Fruit fly (Drosophila melanogaster) whole organism, embryonic: ENCODE measurements around the gene Frmd5.

ENCODE experiments used
- CG10209 ChIP-seq: fragments of 200-800 bp; sonication (Bioruptor generic); optimal IDR thresholded peaks from 3 replicates; lab custom pipeline; 2017; ENCODE audit warnings: missing biosample characterization, mild to moderate bottlenecking, missing genetic modification characterization, missing genetic modification reagents
- CG11504 ChIP-seq: fragments of 200-800 bp; sonication (Bioruptor generic); optimal IDR thresholded peaks from 3 replicates; lab custom pipeline; 2019; ENCODE audit warnings: missing biosample characterization, mild to moderate bottlenecking, missing genetic modification characterization, moderate library complexity
- CG11560 ChIP-seq: fragments of 200-800 bp; sonication (Bioruptor generic); IDR thresholded peaks from 3 replicates; pipeline ENCODE4 v1.3.6; 2022; ENCODE audit warnings: missing biosample characterization, missing genetic modification characterization
- CG11723 ChIP-seq: fragments of 200-800 bp; sonication (Bioruptor generic); optimal IDR thresholded peaks from 2 replicates; lab custom pipeline; 2017; ENCODE audit warnings: missing biosample characterization, mild to moderate bottlenecking, missing genetic modification characterization
- CG12104 ChIP-seq: fragments of 200-800 bp; sonication (Bioruptor generic); optimal IDR thresholded peaks from 3 replicates; lab custom pipeline; 2016; ENCODE audit warnings: missing biosample characterization, missing genetic modification characterization
- CG12769 ChIP-seq: fragments of 200-800 bp; sonication (Bioruptor generic); optimal IDR thresholded peaks from 2 replicates; lab custom pipeline; 2019; ENCODE audit warnings: missing biosample characterization, mild to moderate bottlenecking, missing genetic modification characterization, moderate library complexity
- CG13123 ChIP-seq: fragments of 200-800 bp; sonication (Bioruptor generic); optimal IDR thresholded peaks from 2 replicates; lab custom pipeline; 2016; ENCODE audit warnings: missing biosample characterization, missing genetic modification characterization
- CG15479 ChIP-seq: fragments of 200-800 bp; sonication (Bioruptor generic); optimal IDR thresholded peaks from 3 replicates; lab custom pipeline; 2019; ENCODE audit warnings: missing biosample characterization, mild to moderate bottlenecking, missing genetic modification characterization, moderate library complexity
- CG1602 ChIP-seq: fragments of 200-800 bp; sonication (Bioruptor generic); optimal IDR thresholded peaks from 3 replicates; lab custom pipeline; 2016; ENCODE audit warnings: missing biosample characterization, missing genetic modification characterization
- CG1603 ChIP-seq: fragments of 200-800 bp; sonication (Bioruptor generic); optimal IDR thresholded peaks from 2 replicates; lab custom pipeline; 2019; ENCODE audit warnings: missing biosample characterization, mild to moderate bottlenecking, missing genetic modification characterization, moderate library complexity
- CG17612 ChIP-seq: fragments of 200-800 bp; sonication (Bioruptor generic); IDR thresholded peaks from 2 replicates; pipeline ENCODE4 v1.3.6; 2022; ENCODE audit warnings: missing biosample characterization, missing genetic modification characterization
- CG2116 ChIP-seq: fragments of 200-800 bp; sonication (Bioruptor generic); optimal IDR thresholded peaks from 3 replicates; lab custom pipeline; 2018; ENCODE audit warnings: missing biosample characterization, mild to moderate bottlenecking, missing genetic modification characterization
- CG2120 ChIP-seq: fragments of 200-800 bp; sonication (Bioruptor generic); optimal IDR thresholded peaks from 3 replicates; lab custom pipeline; 2016; ENCODE audit warnings: missing biosample characterization, missing genetic modification characterization
- CG30020 ChIP-seq: fragments of 200-800 bp; optimal IDR thresholded peaks from 2 replicates; lab custom pipeline; 2019; ENCODE audit warnings: missing biosample characterization, mild to moderate bottlenecking, missing genetic modification characterization, moderate library complexity
- CG30403 ChIP-seq: fragments of 200-800 bp; sonication (Bioruptor generic); optimal IDR thresholded peaks from 3 replicates; lab custom pipeline; 2016; ENCODE audit warnings: missing biosample characterization, missing genetic modification characterization
- CG34376 ChIP-seq: fragments of 200-800 bp; sonication (Bioruptor generic); optimal IDR thresholded peaks from 2 replicates; lab custom pipeline; 2018; ENCODE audit warnings: missing biosample characterization, mild to moderate bottlenecking, missing genetic modification characterization
- CG6854 ChIP-seq: fragments of 200-800 bp; sonication (Bioruptor generic); optimal IDR thresholded peaks from 3 replicates; lab custom pipeline; 2017; ENCODE audit warnings: missing biosample characterization, mild to moderate bottlenecking, missing genetic modification characterization
- CG7745 ChIP-seq: fragments of 200-800 bp; sonication (Bioruptor generic); optimal IDR thresholded peaks from 2 replicates; lab custom pipeline; 2018; ENCODE audit warnings: missing biosample characterization, mild to moderate bottlenecking, missing genetic modification characterization, moderate library complexity
- Doc3 ChIP-seq: fragments of 200-800 bp; sonication (Bioruptor generic); IDR thresholded peaks from 3 replicates; pipeline ENCODE4 v1.3.6; 2022; ENCODE audit warnings: missing biosample characterization, missing genetic modification characterization; ENCODE audit not compliant: partially characterized antibody
- Ets97D ChIP-seq: fragments of 200-800 bp; sonication (Bioruptor generic); optimal IDR thresholded peaks from 3 replicates; lab custom pipeline; 2016; ENCODE audit warnings: missing biosample characterization, missing genetic modification characterization
- HmgD ChIP-seq: fragments of 200-800 bp; sonication (Bioruptor generic); optimal IDR thresholded peaks from 3 replicates; lab custom pipeline; 2016; ENCODE audit warnings: missing biosample characterization, missing genetic modification characterization
- Pdp1 ChIP-seq, 2 experiments: fragments of 200-800 bp; sonication (Bioruptor generic); optimal IDR thresholded peaks; 3 replicates each; lab custom pipeline; 2016; ENCODE audit warnings: missing biosample characterization in 2 of 2, missing genetic modification characterization in 2 of 2, mild to moderate bottlenecking in 1 of 2, moderate library complexity in 1 of 2
- Ptx1 ChIP-seq: fragments of 200-800 bp; sonication (Bioruptor generic); IDR thresholded peaks from 2 replicates; pipeline ENCODE4 v1.3.6; 2022; ENCODE audit warnings: missing biosample characterization, missing genetic modification characterization
- Sry-δ ChIP-seq: fragments of 200-800 bp; sonication (Bioruptor generic); optimal IDR thresholded peaks from 2 replicates; lab custom pipeline; 2016; ENCODE audit warnings: missing biosample characterization, missing genetic modification characterization
- Ssrp ChIP-seq: fragments of 200-800 bp; sonication (Bioruptor generic); optimal IDR thresholded peaks from 2 replicates; lab custom pipeline; 2018; ENCODE audit warnings: missing biosample characterization, mild to moderate bottlenecking, missing genetic modification characterization, moderate library complexity
- Xrp1 ChIP-seq: fragments of 200-800 bp; sonication (Bioruptor generic); IDR thresholded peaks from 2 replicates; pipeline ENCODE4 v1.3.6; 2022; ENCODE audit warnings: missing biosample characterization, missing genetic modification characterization
- ac ChIP-seq: fragments of 200-800 bp; sonication (Bioruptor generic); optimal IDR thresholded peaks from 3 replicates; lab custom pipeline; 2017; ENCODE audit warnings: missing biosample characterization, mild to moderate bottlenecking, missing genetic modification characterization
- ase ChIP-seq: fragments of 200-800 bp; sonication (Bioruptor generic); IDR thresholded peaks from 3 replicates; pipeline ENCODE4 v1.3.6; 2022; ENCODE audit warnings: missing biosample characterization, missing genetic modification characterization
- bsh ChIP-seq, 2 experiments: fragments of 200-800 bp; sonication (Bioruptor generic); optimal IDR thresholded peaks; 2 replicates each; lab custom pipeline; 2017 to 2018; ENCODE audit warnings: mild to moderate bottlenecking in 2 of 2, missing biosample characterization in 2 of 2, missing genetic modification characterization in 2 of 2, moderate library complexity in 1 of 2
- cas ChIP-seq: fragments of 200-800 bp; sonication (Bioruptor generic); IDR thresholded peaks from 2 replicates; pipeline ENCODE4 v1.3.6; 2022; ENCODE audit warnings: missing biosample characterization, missing genetic modification characterization
- ci ChIP-seq: fragments of 200-800 bp; sonication (Bioruptor generic); IDR thresholded peaks from 3 replicates; pipeline ENCODE4 v1.3.6; 2022; ENCODE audit warnings: missing biosample characterization, missing genetic modification characterization
- crp ChIP-seq, 2 experiments: fragments of 200-800 bp; sonication (Bioruptor generic); optimal IDR thresholded peaks; 2 replicates in 1 of 2; 3 replicates in 1 of 2; lab custom pipeline; 2017; ENCODE audit warnings: missing biosample characterization in 2 of 2, missing genetic modification characterization in 2 of 2, mild to moderate bottlenecking in 1 of 2, moderate library complexity in 1 of 2
- da ChIP-seq: fragments of 200-800 bp; sonication (Bioruptor generic); optimal IDR thresholded peaks from 2 replicates; lab custom pipeline; 2016; ENCODE audit warnings: missing biosample characterization, missing genetic modification characterization
- dysf ChIP-seq: fragments of 200-800 bp; sonication (Bioruptor generic); IDR thresholded peaks from 3 replicates; pipeline ENCODE4 v1.3.6; 2022; ENCODE audit warnings: missing biosample characterization, missing genetic modification characterization
- gcm2 ChIP-seq: fragments of 200-800 bp; sonication (Bioruptor generic); optimal IDR thresholded peaks from 2 replicates; lab custom pipeline; 2016; ENCODE audit warnings: missing biosample characterization, missing genetic modification characterization
- gfzf ChIP-seq: fragments of 200-800 bp; sonication (Bioruptor generic); optimal IDR thresholded peaks from 2 replicates; lab custom pipeline; 2016; ENCODE audit warnings: missing biosample characterization, mild to moderate bottlenecking, missing genetic modification characterization, moderate library complexity
- hbn ChIP-seq: fragments of 200-800 bp; sonication (Bioruptor generic); IDR thresholded peaks from 2 replicates; pipeline ENCODE4 v1.3.6; 2022; ENCODE audit warnings: missing biosample characterization, missing genetic modification characterization; ENCODE audit not compliant: partially characterized antibody
- ind ChIP-seq: fragments of 200-800 bp; sonication (Bioruptor generic); optimal IDR thresholded peaks from 3 replicates; lab custom pipeline; 2016; ENCODE audit warnings: missing biosample characterization, missing genetic modification characterization
- jigr1 ChIP-seq: fragments of 200-800 bp; sonication (Bioruptor generic); IDR thresholded peaks from 3 replicates; pipeline ENCODE4 v1.3.6; 2022; ENCODE audit warnings: missing biosample characterization, missing genetic modification characterization
- jumu ChIP-seq: fragments of 200-800 bp; sonication (Bioruptor generic); optimal IDR thresholded peaks from 3 replicates; lab custom pipeline; 2016; ENCODE audit warnings: missing biosample characterization, missing genetic modification characterization
- mam ChIP-seq: fragments of 200-800 bp; sonication (Bioruptor generic); optimal IDR thresholded peaks from 3 replicates; lab custom pipeline; 2016; ENCODE audit warnings: missing biosample characterization, missing genetic modification characterization
- nau ChIP-seq: fragments of 200-800 bp; sonication (Bioruptor generic); optimal IDR thresholded peaks from 3 replicates; lab custom pipeline; 2017; ENCODE audit warnings: missing biosample characterization, mild to moderate bottlenecking, missing genetic modification characterization, missing genetic modification reagents
- pfk ChIP-seq: fragments of 200-800 bp; sonication (Bioruptor generic); optimal IDR thresholded peaks from 2 replicates; lab custom pipeline; 2018; ENCODE audit warnings: missing biosample characterization, mild to moderate bottlenecking, missing genetic modification characterization, moderate library complexity
- prd ChIP-seq, 3 experiments: fragments of >200 bp in 2 of 3; fragments of 200-800 bp in 1 of 3; sonication (Bioruptor generic) in 1 of 3; optimal IDR thresholded peaks in 2 of 3; IDR thresholded peaks in 1 of 3; 2 replicates in 2 of 3; 3 replicates in 1 of 3; pipeline versions ENCODE4 v1.3.6 to Lab custom; 2017 to 2022; ENCODE audit warnings: missing biosample characterization in 1 of 3, missing genetic modification characterization in 1 of 3
- pzg ChIP-seq: fragments of 200-800 bp; sonication (Bioruptor generic); optimal IDR thresholded peaks from 3 replicates; lab custom pipeline; 2018; ENCODE audit warnings: missing biosample characterization, mild to moderate bottlenecking, missing genetic modification characterization, moderate library complexity
- row ChIP-seq: fragments of 200-800 bp; sonication (Bioruptor generic); IDR thresholded peaks from 3 replicates; pipeline ENCODE4 v1.3.6; 2022; ENCODE audit warnings: missing biosample characterization, missing genetic modification characterization
- shn ChIP-seq: fragments of 200-800 bp; sonication (Bioruptor generic); optimal IDR thresholded peaks from 3 replicates; lab custom pipeline; 2016; ENCODE audit warnings: missing biosample characterization, missing genetic modification characterization
- z ChIP-seq: fragments of 200-800 bp; sonication (Bioruptor generic); IDR thresholded peaks from 3 replicates; pipeline ENCODE4 v1.3.6; 2022; ENCODE audit warnings: missing biosample characterization, missing genetic modification characterization

The Frmd5 gene

dm6 chr2L:10372297-10372696 lies 28.1 kb downstream of the Frmd5 start:
- TF ChIP-seq CG30020: peak; percentile 49
- peak; percentile 86 for TF ChIP-seq pfk (GFP tag; lab: Kevin White, UChicago)
- TF ChIP-seq CG17612 (GFP tag; lab: Robert Waterston, UW): 0 out of 2 replicates have a peak, but pooled peaks have one; percentile 28
- TF ChIP-seq ase (GFP tag; lab: Robert Waterston, UW): 0 out of 3 replicates have a peak, but pooled peaks have one; percentile 11
- 0 out of 3 replicates have a peak, but pooled peaks have one; percentile 35 for TF ChIP-seq CG11560 (tag; lab: Robert Waterston, UW)
- peak; percentile 67 for TF ChIP-seq CG1603 (tag; lab: Kevin White, UChicago)
- 0 out of 3 replicates have a peak, but pooled peaks have one; percentile 33 for TF ChIP-seq ci
- peak; percentile 13 for TF ChIP-seq da (GFP tag; lab: Kevin White, UChicago)
- peak; percentile 18 for TF ChIP-seq CG11723 (GFP tag; lab: Kevin White, UChicago)
- TF ChIP-seq CG6854: no peak
- no peak for TF ChIP-seq gcm2 (GFP tag; lab: Kevin White, UChicago)
- peak; percentile 11 for TF ChIP-seq Ets97D (GFP tag; lab: Kevin White, UChicago)
- TF ChIP-seq CG30403 (GFP tag; lab: Kevin White, UChicago): no peak
- 0 out of 3 replicates have a peak, but pooled peaks have one; percentile 28 for TF ChIP-seq dysf (GFP tag; lab: Robert Waterston, UW)
- 0 out of 3 replicates have a peak, but pooled peaks have one; percentile 32 for TF ChIP-seq Doc3 (GFP tag; lab: Robert Waterston, UW)

dm6 chr2L:10373605-10374269 lies 29.5 kb downstream of the Frmd5 start, which contains the start of gene rho-5:
TSS of gene rho-5 (minus strand) at chr2L:10373900.
- no peak for TF ChIP-seq crp (GFP tag; optimal IDR thresholded peaks at IDR 0.05; lab: Kevin White, UChicago)
- no peak for TF ChIP-seq bsh (GFP tag; optimal IDR thresholded peaks at IDR 0.05; lab: Kevin White, UChicago)
- TF ChIP-seq CG13123: no peak
- no peak for TF ChIP-seq HmgD (GFP tag; lab: Kevin White, UChicago)
- TF ChIP-seq CG12769 (tag; lab: Kevin White, UChicago): no peak
- TF ChIP-seq ac: no peak
- no peak for TF ChIP-seq Pdp1 (GFP tag; optimal IDR thresholded peaks at IDR 0.05; lab: Kevin White, UChicago)
- no peak for TF ChIP-seq cas (GFP tag; lab: Robert Waterston, UW)
- peak; percentile 40 for TF ChIP-seq Sry-δ (GFP tag; lab: Kevin White, UChicago)
- no peak for TF ChIP-seq CG11504
- TF ChIP-seq CG2116 (GFP tag; lab: Kevin White, UChicago): no peak
- TF ChIP-seq CG10209 (GFP tag; lab: Kevin White, UChicago): no peak
- TF ChIP-seq jumu (GFP tag; lab: Kevin White, UChicago): no peak
- TF ChIP-seq gfzf (GFP tag; lab: Kevin White, UChicago): no peak
- no peak for TF ChIP-seq Ptx1 (GFP tag; lab: Robert Waterston, UW)
- peak; percentile 50 for TF ChIP-seq CG2120
- TF ChIP-seq CG34376 (GFP tag; lab: Kevin White, UChicago): no peak
- TF ChIP-seq CG12104 (GFP tag; lab: Kevin White, UChicago): no peak
- no peak for TF ChIP-seq nau (GFP tag; lab: Kevin White, UChicago)
- no peak for TF ChIP-seq Xrp1 (GFP tag; lab: Robert Waterston, UW)
- no peak for TF ChIP-seq hbn (GFP tag; lab: Robert Waterston, UW)
- no peak for TF ChIP-seq ind (GFP tag; lab: Kevin White, UChicago)
- TF ChIP-seq CG7745: no peak
- TF ChIP-seq mam (GFP tag; lab: Kevin White, UChicago): peak; percentile 5
- no peak for TF ChIP-seq prd (optimal IDR thresholded peaks at IDR 0.05; lab: Kevin White, UChicago)
- TF ChIP-seq prd (GFP tag; IDR thresholded peaks at IDR 0.05; lab: Robert Waterston, UW): no peak
- TF ChIP-seq CG1602 (GFP tag; lab: Kevin White, UChicago): no peak
- TF ChIP-seq jigr1 (GFP tag; lab: Robert Waterston, UW): no peak
- TF ChIP-seq Ssrp (tag; lab: Kevin White, UChicago): no peak
- no peak for TF ChIP-seq z (GFP tag; lab: Robert Waterston, UW)
- TF ChIP-seq shn: no peak
- peak; percentile 6 for TF ChIP-seq pzg (GFP tag; lab: Kevin White, UChicago)
- peak; percentile 60 for TF ChIP-seq row (GFP tag; lab: Robert Waterston, UW)
- TF ChIP-seq CG15479: no peak
